Worm (Caenorhabditis elegans): ENCODE results near the gene srh-33.

DNA sequence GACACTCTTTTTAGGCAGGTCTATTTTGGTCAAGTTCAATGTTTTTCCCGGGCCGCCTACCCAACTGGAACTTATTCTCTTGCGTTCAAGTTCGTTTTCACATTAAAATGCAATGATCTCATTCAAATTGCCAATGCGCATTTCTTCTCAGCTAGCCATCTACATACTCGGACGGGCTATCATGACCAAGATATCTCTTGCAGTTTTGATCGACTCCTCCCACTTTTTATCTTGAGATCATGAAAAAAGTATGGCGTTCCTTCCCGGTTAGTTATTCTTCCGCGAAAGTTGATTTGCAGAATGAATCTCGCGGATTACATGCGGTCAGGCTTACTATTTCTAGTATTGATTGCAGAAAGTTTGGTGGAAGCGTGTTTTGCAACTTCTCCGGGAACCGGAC, 9.2 kb downstream of the srh-33 start, which contains the start of gene B0554.2:
- TF ChIP-seq nhr-12 (tag; optimal IDR thresholded peaks at IDR 0.05) (no peak), fos-1 (tag; optimal IDR thresholded peaks at IDR 0.05) (no peak), blmp-1 (tag; optimal IDR thresholded peaks at IDR 0.05; ENCODE audit: insufficient read depth) (no peak), ztf-11 (tag; optimal IDR thresholded peaks at IDR 0.05) (no peak), lin-39 (tag; optimal IDR thresholded peaks at IDR 0.05) (no peak), unc-62 (GFP tag; optimal IDR thresholded peaks at IDR 0.05) (no peak), nhr-25 (tag; optimal IDR thresholded peaks at IDR 0.05) (no peak), ama-1 (optimal IDR thresholded peaks at IDR 0.05) (no peak)
